Worm (Caenorhabditis elegans) whole organism, late embryonic: ENCODE data around the gene fzo-1.
A peak's percentile ranks its signal among the peaks of the same experiment; 100 is the strongest.

Experiments
- ceh-9 ChIP-seq: sonication (generic microtip); optimal IDR thresholded peaks from 2 replicates; lab custom pipeline; 2016; ENCODE audit warnings: mild to moderate bottlenecking, missing genetic modification characterization, inconsistent platforms, missing compliant biosample characterization
- ref-2 ChIP-seq: sonication (generic microtip); optimal IDR thresholded peaks from 2 replicates; lab custom pipeline; 2016; ENCODE audit warnings: missing genetic modification characterization, missing compliant biosample characterization

DNA sequence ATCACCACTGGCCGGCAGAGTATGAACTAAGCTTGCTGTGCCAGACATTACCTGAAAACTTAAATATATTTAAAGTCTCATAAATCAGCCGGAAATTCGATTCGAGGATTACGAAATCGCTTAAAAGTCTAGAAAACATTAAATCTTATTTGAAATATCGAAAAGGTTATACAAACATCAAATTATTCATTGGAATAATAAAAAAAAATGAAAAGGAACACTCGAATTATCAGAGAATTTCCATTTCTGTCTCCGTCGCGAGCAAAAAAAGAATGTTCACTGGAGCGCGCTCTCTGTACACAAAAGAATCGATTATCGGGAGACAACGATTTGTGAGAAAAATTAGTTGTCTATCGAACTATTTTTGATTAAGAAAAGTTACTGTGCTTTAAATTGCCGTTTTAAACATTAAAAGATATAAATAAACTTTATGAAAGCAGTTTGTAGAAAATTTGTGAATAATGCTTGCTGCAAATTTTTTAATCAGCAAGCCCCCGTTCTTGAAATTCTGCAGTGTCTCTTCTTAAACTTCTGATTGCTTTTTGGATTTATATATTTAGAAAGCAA, at the start of gene fzo-1:
- peak; percentile 91 for TF ChIP-seq ref-2 (tag; lab: Kevin White, UChicago)
- no peak for TF ChIP-seq ceh-9 (tag; lab: Kevin White, UChicago)
